Fruit fly (Drosophila melanogaster) Kc167 (cell line): Measurements from ENCODE around the gene Kdsr.

ENCODE experiments used
- Myc ChIP-seq: fragments of >200 bp; optimal IDR thresholded peaks from 2 replicates; lab custom pipeline; 2017; ENCODE audit warnings: missing external identifiers
- Sin3A ChIP-seq: fragments of >200 bp; optimal IDR thresholded peaks from 2 replicates; lab custom pipeline; 2018; ENCODE audit warnings: missing external identifiers
- h ChIP-seq: fragments of >200 bp; optimal IDR thresholded peaks from 3 replicates; lab custom pipeline; 2018; ENCODE audit warnings: missing external identifiers
- insv ChIP-seq: fragments of >200 bp; optimal IDR thresholded peaks from 3 replicates; lab custom pipeline; 2018; ENCODE audit warnings: missing external identifiers
- psq ChIP-seq: fragments of >200 bp; optimal IDR thresholded peaks from 2 replicates; lab custom pipeline; 2017; ENCODE audit warnings: missing external identifiers
- ttk ChIP-seq: sonication (Bioruptor generic); optimal IDR thresholded peaks from 2 replicates; lab custom pipeline; 2017; ENCODE audit warnings: missing external identifiers

The Kdsr gene

DNA sequence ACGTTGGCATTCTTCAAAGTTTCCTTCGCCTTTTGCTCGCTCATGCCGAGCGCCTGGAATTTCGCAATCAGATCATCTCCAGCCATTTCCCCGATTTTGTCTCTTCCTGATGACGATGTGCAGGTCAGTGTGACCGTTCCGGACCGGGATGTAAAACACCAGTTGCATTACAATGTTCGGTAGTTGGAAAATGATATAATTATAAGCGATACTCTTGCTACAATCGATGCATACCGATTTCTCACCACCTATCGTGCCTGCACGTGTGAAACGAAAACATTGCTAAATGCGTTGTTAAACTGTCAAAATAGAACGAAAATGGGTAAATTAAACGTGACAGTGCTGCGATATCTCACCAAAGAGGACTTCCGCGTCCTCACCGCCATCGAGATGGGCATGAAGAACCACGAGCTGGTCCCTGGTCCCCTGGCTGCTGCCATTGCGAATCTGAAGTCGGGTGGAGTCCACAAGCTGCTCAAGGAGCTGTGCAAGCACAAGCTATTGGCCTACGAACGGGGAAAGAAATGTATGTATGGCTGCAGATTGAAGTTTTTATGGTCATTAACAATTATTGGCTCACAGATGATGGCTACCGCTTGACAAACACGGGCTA is 3.4 kb upstream of the Kdsr start, which contains the start of the genes GlnRS and RIOK2:
TSS of gene GlnRS (minus strand) at position 133 of the 613 bp plus-strand sequence.
TSS of gene RIOK2 (plus strand) at position 256 of the 613 bp plus-strand sequence.
- TF ChIP-seq ttk (lab: Kevin White, UChicago) (no peak), psq (no peak)

DNA sequence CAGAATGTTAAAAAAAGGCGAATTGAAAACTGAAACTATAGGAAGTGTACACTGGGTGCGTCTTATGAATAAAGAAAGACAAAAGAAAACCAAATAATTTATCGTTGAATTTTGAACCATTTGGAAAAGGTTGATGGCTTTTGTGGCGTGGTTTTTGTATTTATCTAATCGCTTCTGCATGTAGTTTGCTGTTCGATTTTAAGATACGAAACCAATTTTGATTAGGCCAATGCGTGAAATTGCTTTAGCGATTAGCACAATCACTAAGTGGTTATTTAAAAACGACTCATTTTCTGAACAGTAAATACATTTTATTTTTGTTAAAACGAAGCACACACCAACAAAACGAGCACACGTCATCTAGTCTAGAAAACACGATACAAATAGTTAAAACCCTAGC is 1.6 kb downstream of the Kdsr start:
- TF ChIP-seq Myc (no peak), Sin3A (no peak), insv (lab: Kevin White, UChicago) (no peak), ttk (lab: Kevin White, UChicago) (no peak), h (no peak), psq (no peak)

DNA sequence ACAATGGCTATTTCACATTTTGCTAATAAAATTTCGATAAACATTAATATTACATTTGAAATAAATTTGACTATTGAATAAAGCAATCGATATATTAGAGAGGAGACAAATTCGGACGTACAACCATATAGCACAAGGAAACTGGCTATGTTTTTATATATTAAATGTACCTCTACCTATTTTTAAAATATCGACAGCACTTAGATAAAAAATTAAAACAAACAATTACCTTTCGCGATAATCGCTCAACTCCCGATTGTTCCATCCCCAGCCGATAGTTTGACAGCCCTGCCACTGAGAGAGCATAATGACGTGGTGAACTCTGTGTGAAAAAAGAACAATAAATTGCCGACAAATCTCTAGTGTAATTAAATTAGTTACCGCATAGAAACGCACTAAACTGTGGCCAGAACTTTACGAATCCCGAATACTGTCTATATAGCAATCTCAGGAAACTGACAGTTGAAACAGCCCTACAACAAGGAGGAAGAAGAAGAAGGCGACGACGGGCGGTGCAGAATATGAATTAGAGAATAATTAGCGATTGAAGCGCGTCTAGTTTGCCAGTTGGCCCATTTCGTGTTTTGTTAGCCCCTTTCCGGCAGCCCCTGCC is 3.6 kb downstream of the Kdsr start, which contains the start of gene CG11857:
TSS of gene CG11857 (plus strand) at position 271 of the 613 bp plus-strand sequence.
- TF ChIP-seq psq (no peak), insv (lab: Kevin White, UChicago) (no peak), ttk (lab: Kevin White, UChicago) (no peak), Myc (no peak), h (no peak), Sin3A (no peak)

DNA sequence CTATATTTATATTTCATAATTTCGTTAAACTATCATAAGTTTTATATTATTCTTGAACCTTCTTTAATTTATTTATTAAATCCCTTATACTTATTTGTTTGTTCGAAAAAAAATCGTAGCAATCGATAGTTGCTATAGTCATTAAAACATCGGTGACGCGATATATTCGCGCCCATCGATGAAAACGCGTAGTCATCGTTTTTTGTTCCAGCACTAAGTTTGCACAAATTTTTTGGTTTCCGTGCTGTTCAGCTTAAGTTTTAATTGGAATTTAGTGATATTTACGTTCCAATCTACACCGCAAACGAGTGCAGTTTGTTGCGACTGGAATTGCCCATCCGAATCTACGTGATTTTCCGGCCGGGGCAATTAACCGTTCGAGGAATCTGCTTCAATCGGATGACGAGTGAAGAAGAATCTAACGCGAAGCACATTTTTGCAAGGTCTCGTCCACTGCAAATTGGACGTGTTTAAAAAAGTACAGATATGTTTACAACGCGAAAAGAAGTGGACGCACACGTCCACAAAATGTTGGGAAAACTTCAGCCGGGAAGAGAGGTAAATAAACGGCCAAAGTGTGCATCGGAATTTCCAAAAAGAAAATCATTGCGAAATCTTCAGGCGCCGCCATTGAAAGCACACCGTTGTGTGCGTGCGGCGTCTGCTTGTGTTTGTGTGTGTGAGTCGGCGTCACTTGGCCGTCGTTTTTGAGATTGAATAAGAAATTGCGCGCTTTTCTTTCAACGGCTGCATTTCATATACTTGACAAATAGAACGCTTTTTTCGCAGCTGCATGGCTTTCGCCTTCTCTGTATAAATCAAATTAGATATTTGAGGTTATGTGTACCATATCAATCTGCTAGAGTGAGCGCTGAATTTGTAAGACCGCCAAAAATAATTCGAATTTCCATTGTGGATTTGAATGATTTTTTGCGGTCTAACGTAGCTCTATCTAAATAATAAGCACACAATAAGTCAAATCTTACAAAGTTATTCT is 12.9 kb downstream of the Kdsr start, which contains the start of gene Nup358:
TSS of gene Nup358 (plus strand) at position 204 of the 997 bp plus-strand sequence.
- TF ChIP-seq insv (lab: Kevin White, UChicago): no peak
- TF ChIP-seq ttk (lab: Kevin White, UChicago): no peak
- no peak for TF ChIP-seq psq
- no peak for TF ChIP-seq Myc
- no peak for TF ChIP-seq h
- no peak for TF ChIP-seq Sin3A

DNA sequence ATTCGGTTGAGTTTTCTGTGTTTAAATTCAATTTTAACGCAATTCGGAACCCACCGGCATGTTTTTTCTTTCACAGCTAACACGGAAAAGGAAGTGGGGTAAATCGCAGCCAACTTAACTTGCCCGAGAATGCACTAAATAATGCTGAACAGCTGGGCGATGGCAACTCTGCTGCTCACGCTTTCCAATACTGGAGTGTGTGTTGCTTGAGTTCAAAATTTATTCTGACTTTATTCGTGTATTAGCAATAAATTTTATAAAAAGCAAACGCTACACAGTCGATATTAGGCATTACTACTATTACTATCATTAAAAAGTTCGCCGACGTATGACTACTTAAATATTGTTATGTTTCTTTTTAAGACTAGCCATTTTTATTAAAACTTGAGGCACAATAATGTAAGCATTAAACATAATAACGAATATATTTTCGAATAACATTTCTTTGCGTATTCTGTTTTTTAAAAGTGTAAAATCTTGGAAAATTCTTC is 14.9 kb downstream of the Kdsr start, which contains the start of the genes RpS27 and Nup37:
TSS of gene RpS27 (minus strand) at position 136 of the 491 bp plus-strand sequence.
TSS of gene Nup37 (plus strand) at position 280 of the 491 bp plus-strand sequence.
- TF ChIP-seq ttk (lab: Kevin White, UChicago) (no peak), Sin3A (no peak)

DNA sequence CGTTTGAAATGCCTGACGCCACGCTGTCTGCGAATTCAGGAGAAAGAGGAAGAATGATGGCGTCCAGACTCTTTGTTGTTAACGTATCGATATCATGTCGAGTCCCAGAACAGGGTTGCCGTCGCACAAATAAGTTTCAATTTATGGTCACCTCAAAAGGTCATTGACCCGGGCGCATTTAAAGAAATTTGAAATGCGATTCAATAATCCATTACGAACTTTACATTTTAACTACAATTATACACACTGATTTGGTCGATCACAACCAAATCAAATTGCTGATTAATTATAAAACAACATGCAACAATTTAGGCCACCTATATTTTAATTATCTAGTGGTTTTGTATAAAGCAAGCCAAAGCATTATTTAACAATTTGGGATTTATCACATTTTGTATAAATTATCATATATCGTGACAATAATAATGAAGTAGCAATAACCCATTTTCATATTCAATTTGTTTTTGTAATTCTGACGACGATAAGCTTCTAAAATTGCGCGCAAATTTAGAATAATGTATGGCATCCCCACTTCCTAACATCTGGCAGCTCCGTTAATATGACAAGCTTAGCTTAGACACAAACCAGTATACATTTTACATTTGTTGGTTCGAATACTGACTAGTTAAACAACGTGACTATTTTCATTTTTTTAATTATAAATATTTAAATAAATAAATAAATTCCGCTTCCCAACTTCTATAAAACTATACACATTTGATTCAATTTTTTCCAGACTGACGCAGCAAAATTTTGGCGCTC is 17.1 kb downstream of the Kdsr start, which contains the start of gene bam:
TSS of gene bam (minus strand) at position 58 of the 762 bp plus-strand sequence.
- TF ChIP-seq Sin3A (no peak), insv (lab: Kevin White, UChicago) (no peak), ttk (lab: Kevin White, UChicago) (no peak)

DNA sequence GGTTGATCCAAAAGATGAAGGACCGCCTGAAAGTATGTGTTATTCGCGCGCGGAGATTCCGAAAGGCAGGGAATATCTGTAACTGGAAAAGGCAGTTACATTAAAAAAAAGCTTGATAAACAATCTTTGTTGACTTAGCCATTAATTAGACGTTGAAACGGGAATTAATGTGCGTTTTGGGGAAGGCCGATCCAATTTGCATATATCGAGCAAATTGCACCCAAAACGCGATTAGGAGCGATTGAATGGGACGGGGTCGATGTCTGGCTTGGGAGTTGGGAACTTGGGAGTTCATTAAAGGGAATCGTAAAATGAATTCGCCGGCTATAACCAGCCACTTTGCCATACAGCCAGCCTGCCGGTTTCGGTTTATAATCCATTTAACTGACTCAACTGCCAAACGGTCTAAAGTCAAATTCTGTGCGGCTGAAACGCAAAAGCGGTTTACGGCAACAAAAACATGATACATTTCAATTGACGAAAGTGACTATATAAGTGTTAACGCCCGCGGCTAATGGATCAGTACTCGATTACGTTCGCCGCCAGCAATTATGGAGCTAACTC is 20.7 kb downstream of the Kdsr start, which contains the start of gene CG11854:
TSS of gene CG11854 (plus strand) at position 514 of the 564 bp plus-strand sequence.
- TF ChIP-seq psq: no peak

DNA sequence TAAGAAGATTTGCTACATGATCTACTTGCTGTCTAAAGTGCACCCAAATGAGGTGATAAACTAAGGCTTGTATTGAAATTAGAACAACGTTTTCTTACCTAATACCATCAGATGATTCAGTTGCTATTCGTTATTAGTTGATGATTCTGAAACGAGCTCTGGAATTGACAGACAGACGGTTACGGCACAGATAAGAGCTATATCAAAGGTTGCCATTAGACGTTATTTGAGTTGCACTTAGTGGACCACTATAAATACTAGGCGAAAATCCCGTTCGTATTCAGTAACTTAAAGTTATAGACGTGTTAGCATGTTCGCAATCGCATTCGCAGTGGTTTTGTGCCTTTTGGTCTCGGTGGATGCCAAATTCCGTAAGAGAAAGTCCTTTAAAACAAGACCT is 22.4 kb downstream of the Kdsr start, which contains the start of gene to:
TSS of gene to (plus strand) at position 301 of the 400 bp plus-strand sequence.
- no peak for TF ChIP-seq psq
- no peak for TF ChIP-seq ttk (lab: Kevin White, UChicago)
- no peak for TF ChIP-seq h
- TF ChIP-seq Sin3A: no peak
- no peak for TF ChIP-seq insv (lab: Kevin White, UChicago)
- TF ChIP-seq Myc: no peak

DNA sequence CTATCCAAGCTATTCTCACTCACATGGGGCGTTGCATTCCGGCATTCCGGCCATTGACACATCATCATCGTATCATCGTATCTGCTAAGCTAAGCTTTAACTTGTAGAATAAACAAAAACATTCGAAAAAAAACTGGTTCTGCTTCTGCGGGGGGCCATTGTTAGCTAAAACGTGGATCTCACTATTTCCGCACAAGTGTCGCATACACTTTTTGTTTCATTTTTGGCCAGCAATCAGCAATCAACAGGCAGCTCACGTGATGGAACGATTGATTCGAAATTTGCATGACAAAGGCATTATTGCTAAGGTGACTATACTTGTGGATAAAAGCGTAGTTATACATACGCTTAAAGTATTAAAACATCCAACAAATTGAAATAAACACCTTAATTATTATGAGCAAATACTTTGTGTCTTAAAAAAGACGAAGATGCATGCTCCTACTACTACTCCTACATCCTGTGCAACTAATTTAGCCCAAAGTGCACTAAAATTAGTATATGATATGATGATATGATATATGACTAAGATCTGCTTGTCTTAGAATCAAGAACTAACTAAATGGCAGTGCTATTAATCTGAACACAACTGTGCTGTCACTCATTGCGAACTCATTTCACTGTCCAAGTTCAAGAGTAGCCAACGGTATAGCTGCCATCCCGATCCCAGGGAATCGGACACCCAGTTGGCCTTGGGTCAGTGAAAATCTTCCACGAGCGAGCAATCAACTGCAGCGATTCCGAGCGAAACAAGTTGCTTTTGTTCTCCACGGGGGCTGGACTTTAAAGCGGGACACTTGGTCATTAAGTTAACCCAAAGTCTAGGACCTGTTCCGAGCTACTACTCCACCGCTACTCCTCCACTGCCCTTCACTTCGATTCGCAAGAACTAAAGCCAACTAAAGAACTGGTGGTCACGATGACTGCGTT is 23.3 kb downstream of the Kdsr start:
- TF ChIP-seq Sin3A: no peak
- TF ChIP-seq insv (lab: Kevin White, UChicago): no peak
- TF ChIP-seq psq: no peak
- TF ChIP-seq Myc: no peak
- no peak for TF ChIP-seq h
- no peak for TF ChIP-seq ttk (lab: Kevin White, UChicago)

DNA sequence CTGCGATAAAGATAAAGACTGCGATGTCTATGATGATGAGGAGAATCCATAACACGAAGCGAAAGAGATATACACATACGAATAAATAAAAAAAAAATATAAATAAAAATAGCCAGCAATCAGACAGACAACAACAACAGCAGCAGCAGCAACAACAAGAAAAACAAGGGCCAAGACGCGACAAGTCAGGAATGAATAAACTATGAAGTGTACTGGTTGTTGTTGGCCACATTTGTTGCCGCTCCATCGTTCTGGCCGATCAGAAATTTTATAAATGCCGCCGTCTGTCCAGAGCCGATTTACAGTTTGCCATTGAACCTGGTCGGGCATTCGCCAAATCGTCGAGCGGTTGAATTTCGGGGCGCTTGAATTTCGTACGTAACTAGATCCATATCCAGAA is 25.0 kb downstream of the Kdsr start, which contains the start of gene Jhbp7:
TSS of gene Jhbp7 (plus strand) at position 301 of the 400 bp plus-strand sequence.
- TF ChIP-seq Myc (no peak), h (no peak), psq (no peak), insv (lab: Kevin White, UChicago) (no peak), Sin3A (no peak), ttk (lab: Kevin White, UChicago) (no peak)

DNA sequence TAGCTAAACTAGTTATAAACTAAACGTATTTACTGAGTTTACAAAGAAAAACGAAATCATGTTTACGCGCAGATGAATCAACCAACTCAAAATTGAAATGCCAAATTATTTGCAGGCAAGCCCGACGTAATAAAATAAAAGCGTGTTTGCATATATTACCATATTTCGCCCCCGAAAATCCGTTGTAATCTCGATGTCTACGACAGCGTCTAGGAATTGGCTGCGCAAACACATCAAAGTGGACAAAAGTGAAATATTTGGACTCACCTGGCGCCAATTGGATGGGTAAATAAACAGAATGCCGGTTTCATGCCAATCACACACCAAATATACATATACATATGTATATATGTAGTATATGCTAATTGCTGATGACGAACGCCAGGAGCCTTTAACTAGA is 26.2 kb downstream of the Kdsr start:
- TF ChIP-seq Myc (no peak), insv (lab: Kevin White, UChicago) (no peak), psq (no peak), Sin3A (no peak), ttk (lab: Kevin White, UChicago) (no peak)
